Worm (Caenorhabditis elegans) whole organism, late embryonic: ENCODE results near the gene pho-9.

ENCODE experiments used
- ahr-1 ChIP-seq: sonication (generic microtip); optimal IDR thresholded peaks from 2 replicates; lab custom pipeline; 2016; ENCODE audit warnings: missing genetic modification characterization, missing compliant biosample characterization
- ama-1 ChIP-seq: fragments of 150-350 bp; optimal IDR thresholded peaks from 2 replicates; lab custom pipeline; 2014
- fax-1 ChIP-seq: sonication (generic microtip); optimal IDR thresholded peaks from 2 replicates; lab custom pipeline; 2016; ENCODE audit warnings: missing genotype, missing genetic modification characterization, missing compliant biosample characterization
- fkh-10 ChIP-seq: fragments of 150-350 bp; optimal IDR thresholded peaks from 2 replicates; lab custom pipeline; 2014; ENCODE audit warnings: missing biosample characterization, missing genetic modification reagents, missing genetic modification characterization
- lim-6 ChIP-seq: sonication (generic microtip); optimal IDR thresholded peaks from 2 replicates; lab custom pipeline; 2016; ENCODE audit warnings: missing genetic modification characterization, missing compliant biosample characterization
- npax-4 ChIP-seq: sonication (generic microtip); optimal IDR thresholded peaks from 2 replicates; lab custom pipeline; 2016; ENCODE audit warnings: missing genetic modification characterization, missing compliant biosample characterization
- pha-4 ChIP-seq: fragments of 150-350 bp; optimal IDR thresholded peaks from 2 replicates; lab custom pipeline; 2018; ENCODE audit warnings: missing biosample characterization, missing genetic modification reagents, missing genetic modification characterization

ce11 chrIII:2805084-2805483, 44.5 kb upstream of the pho-9 start, which contains the start of gene Y71H2AM.3:
- TF ChIP-seq ahr-1 (tag; lab: Kevin White, UChicago) (no peak), fax-1 (tag; lab: Kevin White, UChicago) (no peak), lim-6 (tag; lab: Kevin White, UChicago) (no peak), fkh-10 (GFP tag; lab: Kevin White, UChicago) (no peak), npax-4 (tag; lab: Kevin White, UChicago) (no peak), pha-4 (no peak), ama-1 (lab: Kevin White, UChicago) (no peak)
